Fruit fly (Drosophila melanogaster): ENCODE data around the gene CG31697.

The CG31697 gene

dm6 chr2L:19537779-19538456, 2.7 kb downstream of the CG31697 start, which contains the start of gene CG13082 (continued):
- no peak for TF ChIP-seq gfzf (GFP tag; optimal IDR thresholded peaks at IDR 0.05)
- peak; percentile 62 for TF ChIP-seq D19A (tag; optimal IDR thresholded peaks at IDR 0.05)
- TF ChIP-seq chn (GFP tag; optimal IDR thresholded peaks at IDR 0.05), result peak; percentile 22
- TF ChIP-seq CG17802 (tag; optimal IDR thresholded peaks at IDR 0.05), result peak; percentile 30
- TF ChIP-seq CG12071 (GFP tag; optimal IDR thresholded peaks at IDR 0.05), result no peak
- peak; percentile 78 for TF ChIP-seq CG17829 (tag; optimal IDR thresholded peaks at IDR 0.05)
- no peak for TF ChIP-seq CG11696 (GFP tag; IDR thresholded peaks at IDR 0.05)
- TF ChIP-seq lmd (GFP tag; IDR thresholded peaks at IDR 0.05), result peak; percentile 49; the same call in 1 of the 2 replicates
- no peak for TF ChIP-seq Dp (GFP tag; optimal IDR thresholded peaks at IDR 0.05)
- TF ChIP-seq CG32532 (GFP tag; IDR thresholded peaks at IDR 0.05), result no peak
- peak; percentile 34 for TF ChIP-seq Vsx1 (GFP tag; optimal IDR thresholded peaks at IDR 0.05)
- TF ChIP-seq Camta (GFP tag; optimal IDR thresholded peaks at IDR 0.05), result peak; percentile 50
- peak; percentile 13 to 23 for TF ChIP-seq Pdp1 (GFP tag; optimal IDR thresholded peaks at IDR 0.05)
- no peak for TF ChIP-seq cas (GFP tag; IDR thresholded peaks at IDR 0.05)
- no peak for TF ChIP-seq sr (GFP tag; IDR thresholded peaks at IDR 0.05)
- no peak for TF ChIP-seq crp (GFP tag; optimal IDR thresholded peaks at IDR 0.05)
- TF ChIP-seq dmrt11E (tag; optimal IDR thresholded peaks at IDR 0.05), result peak; percentile 74
- TF ChIP-seq gcm2 (GFP tag; optimal IDR thresholded peaks at IDR 0.05), result no peak
- TF ChIP-seq Asciz (GFP tag; optimal IDR thresholded peaks at IDR 0.05), result peak; percentile 39
- TF ChIP-seq salm (tag; optimal IDR thresholded peaks at IDR 0.05), result no peak
- TF ChIP-seq CG18764 (GFP tag; optimal IDR thresholded peaks at IDR 0.05), result no peak
- no peak for TF ChIP-seq Dfd (GFP tag; optimal IDR thresholded peaks at IDR 0.05)
- TF ChIP-seq CG11695 (GFP tag; IDR thresholded peaks at IDR 0.05), result no peak
- TF ChIP-seq CG13624 (GFP tag; optimal IDR thresholded peaks at IDR 0.05), result no peak
- 0 out of 2 replicates have a peak, but pooled peaks have one; percentile 38 for TF ChIP-seq peb (GFP tag; IDR thresholded peaks at IDR 0.05)
- TF ChIP-seq Bteb2 (GFP tag; optimal IDR thresholded peaks at IDR 0.05), result no peak
- TF ChIP-seq CG2712 (tag; optimal IDR thresholded peaks at IDR 0.05), result peak; percentile 83
- TF ChIP-seq Nf-YC (tag; optimal IDR thresholded peaks at IDR 0.05), result no peak
- TF ChIP-seq CG30403 (GFP tag; optimal IDR thresholded peaks at IDR 0.05), result peak; percentile 63
- TF ChIP-seq CG4617 (GFP tag; optimal IDR thresholded peaks at IDR 0.05; ENCODE audit: borderline replicate concordance), result no peak
- peak; percentile 69 for TF ChIP-seq CG8388 (GFP tag; optimal IDR thresholded peaks at IDR 0.05)
- no peak for TF ChIP-seq NC2β (GFP tag; optimal IDR thresholded peaks at IDR 0.05)
- TF ChIP-seq CG7556 (GFP tag; optimal IDR thresholded peaks at IDR 0.05), result peak; percentile 45
- TF ChIP-seq CG3163 (GFP tag; optimal IDR thresholded peaks at IDR 0.05), result no peak
- peak; percentile 65 for TF ChIP-seq zfh1 (GFP tag; IDR thresholded peaks at IDR 0.05)
- TF ChIP-seq gcm (GFP tag; optimal IDR thresholded peaks at IDR 0.05), result peak; percentile 54
- TF ChIP-seq eve (GFP tag; optimal IDR thresholded peaks at IDR 0.05), result no peak
- TF ChIP-seq CG11560 (tag; IDR thresholded peaks at IDR 0.05), result no peak
- no peak for TF ChIP-seq shn (GFP tag; optimal IDR thresholded peaks at IDR 0.05)
- no peak for TF ChIP-seq ase (GFP tag; IDR thresholded peaks at IDR 0.05)
- TF ChIP-seq sim (GFP tag; IDR thresholded peaks at IDR 0.05), result peak; percentile 4; the same call in 1 of the 2 replicates
- TF ChIP-seq onecut (GFP tag; IDR thresholded peaks at IDR 0.05), result peak; percentile 13; the same call in 1 of the 2 replicates
- TF ChIP-seq Chrac-16 (GFP tag; optimal IDR thresholded peaks at IDR 0.05), result peak; percentile 28
- peak; percentile 54 for TF ChIP-seq CG16863 (GFP tag; optimal IDR thresholded peaks at IDR 0.05)
- TF ChIP-seq mld (GFP tag; IDR thresholded peaks at IDR 0.05; ENCODE audit: partially characterized antibody), result no peak
- no peak for TF ChIP-seq sna (GFP tag; IDR thresholded peaks at IDR 0.05; ENCODE audit: partially characterized antibody)
- peak; percentile 61 for TF ChIP-seq CG4820 (GFP tag; optimal IDR thresholded peaks at IDR 0.05)
- TF ChIP-seq CG3838 (GFP tag; optimal IDR thresholded peaks at IDR 0.05), result no peak
- 0 out of 2 replicates have a peak, but pooled peaks have one; percentile 6 for TF ChIP-seq ranshi (GFP tag; IDR thresholded peaks at IDR 0.05)
- TF ChIP-seq CG10267 (tag; optimal IDR thresholded peaks at IDR 0.05), result peak; percentile 60

Data from whole organism, embryonic.